Worm (Caenorhabditis elegans): ENCODE data around the gene unc-58.

The unc-58 gene

DNA sequence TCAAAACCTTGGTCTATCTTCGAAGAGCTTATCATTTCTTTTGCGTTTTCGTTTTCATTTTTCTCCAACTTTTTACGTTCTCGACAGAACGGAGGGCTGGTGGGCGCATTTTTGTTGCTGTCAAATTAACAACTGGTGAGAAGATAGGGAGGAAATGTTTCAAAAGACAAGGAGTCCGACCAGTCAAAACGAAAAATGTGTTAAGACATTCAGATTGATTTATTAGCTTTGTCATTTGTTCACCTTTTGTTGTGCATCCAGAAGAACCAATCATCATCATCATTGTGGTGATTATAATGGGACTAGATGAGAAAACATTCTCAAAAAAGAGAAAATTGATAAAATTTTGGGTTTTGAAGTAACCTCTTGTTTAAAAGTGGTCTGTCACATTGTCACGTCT lies 2.8 kb downstream of the unc-58 start:
- no peak for TF ChIP-seq mep-1 (tag; optimal IDR thresholded peaks at IDR 0.05)
- no peak for TF ChIP-seq nhr-12 (tag; optimal IDR thresholded peaks at IDR 0.05)
- no peak for TF ChIP-seq sptf-1 (tag; optimal IDR thresholded peaks at IDR 0.05)
- TF ChIP-seq lsy-2 (tag; optimal IDR thresholded peaks at IDR 0.05): no peak
- TF ChIP-seq flh-1 (GFP tag; optimal IDR thresholded peaks at IDR 0.05): no peak
- no peak for TF ChIP-seq unc-120 (tag; optimal IDR thresholded peaks at IDR 0.05; ENCODE audit: poor library complexity, severe bottlenecking)
- TF ChIP-seq unc-62 (GFP tag; optimal IDR thresholded peaks at IDR 0.05): peak; percentile 70
- TF ChIP-seq blmp-1 (tag; optimal IDR thresholded peaks at IDR 0.05): no peak
- no peak for TF ChIP-seq pha-4 (tag; optimal IDR thresholded peaks at IDR 0.05)
- TF ChIP-seq hlh-1 (tag; optimal IDR thresholded peaks at IDR 0.05): peak; percentile 23
- TF ChIP-seq mls-2 (tag; optimal IDR thresholded peaks at IDR 0.05): no peak
- TF ChIP-seq drap-1 (GFP tag; optimal IDR thresholded peaks at IDR 0.05): no peak
- TF ChIP-seq nhr-237 (tag; optimal IDR thresholded peaks at IDR 0.05): no peak

ce11 chrX:10124338-10124737 lies 8.6 kb downstream of the unc-58 start:
- no peak for TF ChIP-seq unc-39 (tag; optimal IDR thresholded peaks at IDR 0.05)
- peak; percentile 22 for TF ChIP-seq ceh-83 (GFP tag; optimal IDR thresholded peaks at IDR 0.05)

- TF ChIP-seq bed-3 (GFP tag; optimal IDR thresholded peaks at IDR 0.05) (no peak), unc-120 (tag; optimal IDR thresholded peaks at IDR 0.05; ENCODE audit: poor library complexity, severe bottlenecking) (no peak), mab-5 (tag; optimal IDR thresholded peaks at IDR 0.05) (no peak), tbx-8 (GFP tag; optimal IDR thresholded peaks at IDR 0.05) (no peak), ceh-39 (tag; optimal IDR thresholded peaks at IDR 0.05) (no peak), sptf-1 (tag; optimal IDR thresholded peaks at IDR 0.05) (no peak), M03D4.4 (tag; optimal IDR thresholded peaks at IDR 0.05) (no peak), unc-62 (GFP tag; optimal IDR thresholded peaks at IDR 0.05) (no peak), ham-2 (GFP tag; optimal IDR thresholded peaks at IDR 0.05) (no peak), ztf-11 (tag; optimal IDR thresholded peaks at IDR 0.05) (no peak)
These were observed 10.0 kb downstream of the unc-58 start for ce11 chrX:10123015-10123414.

DNA sequence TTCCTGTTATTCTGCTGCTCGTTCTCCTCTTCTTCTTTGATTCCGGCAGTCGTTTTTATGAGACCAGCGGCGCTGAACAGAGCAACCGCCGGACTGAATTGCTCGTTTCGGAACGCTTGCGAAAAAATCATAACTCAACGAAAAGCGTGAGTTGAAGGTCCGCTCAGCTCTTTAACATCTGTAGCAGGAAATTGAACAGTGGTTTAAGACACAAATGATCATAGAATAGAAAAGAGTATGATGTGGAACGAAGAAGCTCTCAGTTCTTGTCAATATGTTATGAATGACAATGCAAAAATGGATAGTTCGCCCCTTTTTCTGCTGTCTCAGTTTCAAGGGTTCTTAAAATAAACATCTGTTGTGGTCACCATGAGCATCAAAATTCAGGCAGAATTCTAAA lies 19.3 kb downstream of the unc-58 start:
- TF ChIP-seq ham-2 (GFP tag; optimal IDR thresholded peaks at IDR 0.05) (no peak), bed-3 (GFP tag; optimal IDR thresholded peaks at IDR 0.05) (no peak), flh-1 (GFP tag; optimal IDR thresholded peaks at IDR 0.05) (no peak), nhr-12 (tag; optimal IDR thresholded peaks at IDR 0.05) (no peak), drap-1 (GFP tag; optimal IDR thresholded peaks at IDR 0.05) (no peak), cnd-1 (tag; optimal IDR thresholded peaks at IDR 0.05) (no peak), elt-1 (tag; optimal IDR thresholded peaks at IDR 0.05; ENCODE audit: borderline replicate concordance, insufficient read depth) (no peak), snpc-4 (tag; optimal IDR thresholded peaks at IDR 0.05) (no peak), ces-1 (GFP tag; optimal IDR thresholded peaks at IDR 0.05) (no peak), mls-2 (tag; optimal IDR thresholded peaks at IDR 0.05) (no peak)

DNA sequence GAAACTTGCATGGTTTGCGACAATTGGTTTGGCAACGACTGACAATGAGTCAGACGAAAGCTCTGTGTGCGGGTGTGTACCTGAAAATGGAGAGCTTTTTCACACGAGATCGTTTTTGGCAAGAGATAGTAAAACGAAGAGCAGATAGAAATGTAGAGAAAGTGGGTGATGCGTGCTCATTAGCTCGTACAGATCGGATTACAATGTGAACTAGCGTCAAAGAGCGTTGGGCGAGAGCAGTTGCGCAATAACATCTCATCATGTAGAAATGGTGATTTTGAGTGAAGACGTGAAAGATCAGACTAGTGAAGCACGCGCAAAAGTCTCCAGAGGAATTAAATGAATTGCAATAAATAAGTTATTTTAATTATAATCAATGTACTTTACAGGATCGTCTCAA lies 37.8 kb downstream of the unc-58 start, which contains the start of gene flp-2:
TSS of gene flp-2 (minus strand) at position 101 of the 400 bp plus-strand sequence.
- no peak for TF ChIP-seq bed-3 (GFP tag; optimal IDR thresholded peaks at IDR 0.05)
- TF ChIP-seq ztf-11 (tag; optimal IDR thresholded peaks at IDR 0.05): no peak
- TF ChIP-seq cnd-1 (tag; optimal IDR thresholded peaks at IDR 0.05): no peak
- no peak for TF ChIP-seq sem-2 (GFP tag; optimal IDR thresholded peaks at IDR 0.05)
- no peak for TF ChIP-seq mls-2 (tag; optimal IDR thresholded peaks at IDR 0.05)
- no peak for TF ChIP-seq nhr-2 (tag; optimal IDR thresholded peaks at IDR 0.05)
- no peak for TF ChIP-seq ham-2 (GFP tag; optimal IDR thresholded peaks at IDR 0.05)
- no peak for TF ChIP-seq nhr-237 (tag; optimal IDR thresholded peaks at IDR 0.05)
- no peak for TF ChIP-seq pha-4 (tag; optimal IDR thresholded peaks at IDR 0.05)
- no peak for TF ChIP-seq mep-1 (tag; optimal IDR thresholded peaks at IDR 0.05)
- no peak for TF ChIP-seq sptf-1 (tag; optimal IDR thresholded peaks at IDR 0.05)
- TF ChIP-seq ceh-83 (GFP tag; optimal IDR thresholded peaks at IDR 0.05): no peak
- TF ChIP-seq nhr-12 (tag; optimal IDR thresholded peaks at IDR 0.05): no peak
- TF ChIP-seq lin-13 (tag; optimal IDR thresholded peaks at IDR 0.05): no peak
- no peak for TF ChIP-seq ceh-39 (tag; optimal IDR thresholded peaks at IDR 0.05)
- TF ChIP-seq tbx-8 (GFP tag; optimal IDR thresholded peaks at IDR 0.05): no peak

ce11 chrX:10092864-10093263 lies 40.1 kb downstream of the unc-58 start, which contains the start of gene flp-3:
TSS of gene flp-3 (minus strand) at chrX:10092964.
- no peak for TF ChIP-seq lin-32 (GFP tag; optimal IDR thresholded peaks at IDR 0.05)
- no peak for TF ChIP-seq blmp-1 (tag; optimal IDR thresholded peaks at IDR 0.05)
- no peak for TF ChIP-seq bed-3 (GFP tag; optimal IDR thresholded peaks at IDR 0.05)
- TF ChIP-seq nhr-12 (tag; optimal IDR thresholded peaks at IDR 0.05): no peak
- no peak for TF ChIP-seq mab-5 (tag; optimal IDR thresholded peaks at IDR 0.05)
- TF ChIP-seq zip-8 (tag; optimal IDR thresholded peaks at IDR 0.05): no peak
- TF ChIP-seq elt-3 (tag; optimal IDR thresholded peaks at IDR 0.05): no peak
- TF ChIP-seq elt-1 (tag; optimal IDR thresholded peaks at IDR 0.05; ENCODE audit: borderline replicate concordance, insufficient read depth): no peak
- TF ChIP-seq ceh-39 (tag; optimal IDR thresholded peaks at IDR 0.05): no peak
- no peak for TF ChIP-seq cnd-1 (tag; optimal IDR thresholded peaks at IDR 0.05)
- TF ChIP-seq mep-1 (tag; optimal IDR thresholded peaks at IDR 0.05): no peak
- TF ChIP-seq ces-1 (GFP tag; optimal IDR thresholded peaks at IDR 0.05): no peak
- no peak for TF ChIP-seq unc-120 (tag; optimal IDR thresholded peaks at IDR 0.05; ENCODE audit: poor library complexity, severe bottlenecking)

Measured in whole organism, mixed stage, embryonic.